Worm (Caenorhabditis elegans): ENCODE results near the gene srz-59.

- no peak for TF ChIP-seq sdc-2 (tag; optimal IDR thresholded peaks at IDR 0.05)
- no peak for TF ChIP-seq K09A11.1 (tag; optimal IDR thresholded peaks at IDR 0.05; ENCODE audit: insufficient read depth)
- TF ChIP-seq zip-5 (tag; optimal IDR thresholded peaks at IDR 0.05) = no peak
Observed at ce11 chrIV:14172181-14172580, 40.3 kb downstream of the srz-59 start, which contains the start of gene R05A10.4.

All from whole organism, late embryonic.